Worm (Caenorhabditis elegans): ENCODE results near the gene F53F4.1.

- peak; percentile 42 for TF ChIP-seq fos-1 (tag; optimal IDR thresholded peaks at IDR 0.05)
- peak; percentile 78 for TF ChIP-seq unc-55 (GFP tag; optimal IDR thresholded peaks at IDR 0.05)
- no peak for TF ChIP-seq ama-1 (optimal IDR thresholded peaks at IDR 0.05)
Observed at ce11 chrV:13568533-13568932, 16.1 kb upstream of the F53F4.1 start, which contains the start of the genes nuaf-1 and bir-2.

Data from whole organism, L2 larva.